Worm (Caenorhabditis elegans): ENCODE results near the gene C09G1.4.

DNA sequence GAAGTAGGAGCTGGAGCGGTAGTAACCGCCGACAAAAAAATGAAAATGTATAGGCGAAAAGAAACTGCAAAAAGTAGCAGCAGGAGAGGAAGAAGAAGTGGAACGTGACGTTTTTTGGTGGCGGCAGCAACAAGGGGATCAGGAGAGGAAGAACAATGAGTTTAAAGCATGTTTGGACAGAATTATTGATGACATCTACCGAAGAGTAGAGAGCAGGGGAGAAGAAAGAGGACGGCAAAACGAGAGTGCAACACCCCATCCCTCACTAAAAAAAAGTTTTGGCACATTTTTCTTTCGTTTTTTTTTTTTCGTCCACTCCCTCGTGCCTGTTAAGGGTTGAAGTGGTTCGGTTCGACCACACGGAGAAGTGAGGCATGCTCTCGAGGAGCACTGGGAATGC, 12.5 kb downstream of the C09G1.4 start:
- no peak for TF ChIP-seq fos-1 (tag; optimal IDR thresholded peaks at IDR 0.05)
- no peak for TF ChIP-seq pqm-1 (tag; optimal IDR thresholded peaks at IDR 0.05)
- no peak for TF ChIP-seq F26F4.8 (GFP tag; conservative IDR thresholded peaks at IDR 0.05)
- no peak for TF ChIP-seq D1046.2 (GFP tag; IDR thresholded peaks at IDR 0.05)
- TF ChIP-seq lin-13 (GFP tag; optimal IDR thresholded peaks at IDR 0.05): no peak

All from whole organism, L4 larva.